Worm (Caenorhabditis elegans): Measurements from ENCODE around the gene him-17.
A peak's percentile ranks its signal among the peaks of the same experiment; 100 is the strongest.

The him-17 gene

DNA sequence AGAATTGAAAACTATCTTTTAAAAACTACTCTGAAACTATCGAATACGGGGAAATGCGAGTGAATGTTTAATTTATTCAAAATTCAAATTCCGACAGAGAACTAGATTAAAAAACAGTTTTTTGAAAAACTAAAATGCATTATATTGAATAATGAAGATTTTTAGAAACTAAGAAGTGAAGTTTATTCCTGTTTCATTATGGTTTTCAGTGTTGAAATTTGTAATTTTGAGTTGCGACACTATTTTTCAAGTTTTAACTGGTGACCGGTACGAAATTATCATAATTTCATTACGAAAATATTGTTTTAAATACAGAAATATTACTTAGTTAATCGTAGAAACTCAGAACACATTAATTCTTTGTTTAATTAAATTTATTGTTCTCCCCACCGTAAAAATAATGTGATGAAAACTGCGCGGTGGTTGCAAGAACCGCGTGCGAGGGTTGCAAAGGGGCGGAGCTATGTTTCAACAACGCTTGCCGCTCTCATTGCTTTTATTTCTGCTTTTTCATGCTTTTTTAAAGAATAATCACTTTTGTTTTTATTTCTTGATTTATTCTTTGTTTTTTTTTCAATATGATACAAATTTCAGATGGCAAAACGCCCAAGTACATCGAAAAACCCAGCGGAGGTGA, at the start of gene him-17:
Gene him-17 (plus strand): TSS at position 595 of the 637 bp plus-strand sequence.
- no peak for TF ChIP-seq ZK546.5 (tag; optimal IDR thresholded peaks at IDR 0.05)
- peak; percentile 25 for TF ChIP-seq dpl-1 (GFP tag; optimal IDR thresholded peaks at IDR 0.05)
- peak; percentile 88 for TF ChIP-seq mes-2 (tag; optimal IDR thresholded peaks at IDR 0.05; ENCODE audit: poor library complexity, severe bottlenecking)
- TF ChIP-seq R02D3.7 (tag; optimal IDR thresholded peaks at IDR 0.05), result no peak
- no peak for TF ChIP-seq ztf-7 (tag; optimal IDR thresholded peaks at IDR 0.05)
- TF ChIP-seq dve-1 (tag; optimal IDR thresholded peaks at IDR 0.05; ENCODE audit: insufficient read depth), result peak; percentile 62
- peak; percentile 32 for TF ChIP-seq hlh-11 (tag; optimal IDR thresholded peaks at IDR 0.05)
- no peak for TF ChIP-seq daf-16 (GFP tag; optimal IDR thresholded peaks at IDR 0.05)
- peak; percentile 36 for TF ChIP-seq daf-16 (tag; optimal IDR thresholded peaks at IDR 0.05)
- TF ChIP-seq lin-38 (GFP tag; IDR thresholded peaks at IDR 0.05), result peak; percentile 34
- peak; percentile 37 for TF ChIP-seq duxl-1 (tag; optimal IDR thresholded peaks at IDR 0.05; ENCODE audit: poor library complexity)
- TF ChIP-seq nhr-6 (tag; optimal IDR thresholded peaks at IDR 0.05), result peak; percentile 53
- TF ChIP-seq rbr-2 (tag; optimal IDR thresholded peaks at IDR 0.05), result peak; percentile 7
- no peak for TF ChIP-seq pqm-1 (tag; optimal IDR thresholded peaks at IDR 0.05)
- TF ChIP-seq hmg-1.1 (GFP tag; IDR thresholded peaks at IDR 0.05), result peak; percentile 50; the same call in 1 of the 2 replicates
- 0 out of 2 replicates have a peak, but pooled peaks have one; percentile 22 for TF ChIP-seq daf-19 (GFP tag; conservative IDR thresholded peaks at IDR 0.05)
- TF ChIP-seq unc-130 (GFP tag; optimal IDR thresholded peaks at IDR 0.05), result no peak
- TF ChIP-seq ZK337.2 (GFP tag; IDR thresholded peaks at IDR 0.05), result no peak
- peak; percentile 30 for TF ChIP-seq aha-1 (tag)

DNA sequence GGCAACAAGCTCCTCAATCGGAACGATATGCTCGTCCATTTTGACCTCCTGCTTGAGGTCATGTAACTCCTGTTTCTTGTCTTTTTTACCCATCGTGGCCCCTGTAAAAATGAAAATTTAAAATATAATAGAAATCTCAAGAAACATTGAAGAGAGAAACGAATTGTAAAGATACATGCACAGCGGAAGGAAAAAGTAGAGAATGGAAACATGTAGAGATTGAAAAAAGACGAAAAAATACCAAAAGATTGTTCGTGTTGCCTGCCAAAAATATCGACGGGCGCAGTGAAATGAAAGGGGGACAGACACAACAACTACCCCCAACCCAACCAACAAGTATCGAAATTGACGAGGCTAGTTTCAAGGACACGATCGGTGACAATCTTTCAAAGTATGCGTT, 46.6 kb upstream of the him-17 start, which contains the start of gene eat-6:
Gene eat-6 (minus strand): TSS at position 101 of the 400 bp plus-strand sequence.
- TF ChIP-seq nhr-25 (tag; optimal IDR thresholded peaks at IDR 0.05; ENCODE audit: borderline replicate concordance, insufficient read depth) (peak; percentile 17), ceh-28 (tag; optimal IDR thresholded peaks at IDR 0.05) (no peak), lin-1 (GFP tag; IDR thresholded peaks at IDR 0.05) (no peak)

DNA sequence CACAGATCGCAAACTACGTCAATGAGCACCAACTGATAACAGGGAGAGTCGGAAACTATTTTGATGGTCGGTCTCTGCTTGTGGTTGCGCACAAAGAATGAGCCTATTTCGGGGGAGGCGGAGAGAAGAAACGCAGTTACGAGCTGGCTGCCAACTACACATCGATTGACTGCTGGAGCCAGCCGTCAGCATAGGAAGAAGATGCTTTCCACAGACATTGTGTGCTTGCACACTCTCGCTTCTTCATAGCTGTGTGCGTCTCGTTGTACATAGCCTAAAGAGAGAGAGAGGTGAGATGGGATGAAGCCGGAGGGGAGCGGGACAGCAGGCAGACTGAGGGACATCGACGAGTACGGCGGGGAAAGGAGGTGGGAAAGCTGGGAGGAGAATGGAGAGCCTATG, 46.1 kb upstream of the him-17 start:
- TF ChIP-seq duxl-1 (tag; optimal IDR thresholded peaks at IDR 0.05; ENCODE audit: poor library complexity) (peak; percentile 42), dmd-8 (GFP tag; IDR thresholded peaks at IDR 0.05) (peak; percentile 74; the same call in 1 of the 2 replicates), zfp-2 (tag; optimal IDR thresholded peaks at IDR 0.05) (no peak), ZK337.2 (GFP tag; IDR thresholded peaks at IDR 0.05) (0 out of 2 replicates have a peak, but pooled peaks have one; percentile 20), dve-1 (tag; optimal IDR thresholded peaks at IDR 0.05; ENCODE audit: insufficient read depth) (peak; percentile 64), jun-1 (tag; optimal IDR thresholded peaks at IDR 0.05) (no peak), R02D3.7 (tag; optimal IDR thresholded peaks at IDR 0.05) (no peak), fkh-10 (GFP tag; optimal IDR thresholded peaks at IDR 0.05) (peak; percentile 64), tra-1 (GFP tag; IDR thresholded peaks at IDR 0.05) (peak; percentile 32; the same call in 1 of the 2 replicates), Y105C5A.15 (GFP tag; IDR thresholded peaks at IDR 0.05) (no peak), rbr-2 (tag; optimal IDR thresholded peaks at IDR 0.05) (peak; percentile 77), nhr-10 (tag; optimal IDR thresholded peaks at IDR 0.05) (peak; percentile 4), pqm-1 (tag; optimal IDR thresholded peaks at IDR 0.05) (peak; percentile 52), vab-7 (GFP tag; IDR thresholded peaks at IDR 0.05) (no peak), nhr-77 (tag; optimal IDR thresholded peaks at IDR 0.05) (peak; percentile 50), unc-62 (GFP tag; optimal IDR thresholded peaks at IDR 0.05 in 1 of 2) (peak in 1 of 2 experiments; percentile 49), unc-62 (tag; optimal IDR thresholded peaks at IDR 0.05) (no peak), nhr-28 (tag; optimal IDR thresholded peaks at IDR 0.05) (peak; percentile 51), lin-38 (GFP tag; IDR thresholded peaks at IDR 0.05) (peak; percentile 28; the same call in 1 of the 2 replicates), mdl-1 (tag; optimal IDR thresholded peaks at IDR 0.05) (peak in 1 of 2 experiments; percentile 57), ZK546.5 (tag; optimal IDR thresholded peaks at IDR 0.05) (no peak), F37D6.2 (tag; optimal IDR thresholded peaks at IDR 0.05) (peak; percentile 36), zip-11 (GFP tag; IDR thresholded peaks at IDR 0.05) (no peak), daf-16 (GFP tag; optimal IDR thresholded peaks at IDR 0.05) (peak in 1 of 2 experiments; percentile 37), daf-16 (tag; optimal IDR thresholded peaks at IDR 0.05) (peak; percentile 55), dpl-1 (GFP tag; optimal IDR thresholded peaks at IDR 0.05) (peak; percentile 15), madf-5 (GFP tag; IDR thresholded peaks at IDR 0.05) (0 out of 4 replicates have a peak, but pooled peaks of 1 of the 2 experiments have one; percentile 23), lin-29 (GFP tag; IDR thresholded peaks at IDR 0.05) (no peak), egl-27 (tag; optimal IDR thresholded peaks at IDR 0.05) (no peak), dmd-6 (GFP tag; IDR thresholded peaks at IDR 0.05) (peak; percentile 91), aha-1 (tag) (peak; percentile 82), fos-1 (tag; optimal IDR thresholded peaks at IDR 0.05) (no peak), spr-1 (tag; optimal IDR thresholded peaks at IDR 0.05) (no peak), php-3 (GFP tag; IDR thresholded peaks at IDR 0.05) (peak; percentile 63), ceh-28 (tag; optimal IDR thresholded peaks at IDR 0.05) (peak; percentile 40), ceh-82 (tag; optimal IDR thresholded peaks at IDR 0.05) (no peak)

Measured in whole organism, L4 larva.